Worm (Caenorhabditis elegans) whole organism, young adult: ENCODE measurements around the gene C32D5.11.

Source experiments
- F23B12.7 ChIP-seq: sonication (generic microtip); optimal IDR thresholded peaks from 2 replicates; lab custom pipeline; 2017; ENCODE audit warnings: missing genetic modification characterization, mild to moderate bottlenecking, missing compliant biosample characterization, antibody characterized with exemption, moderate library complexity; ENCODE audit not compliant: insufficient read depth
- K12H6.12 ChIP-seq: fragments of 200-800 bp; sonication (Bioruptor generic); optimal IDR thresholded peaks from 2 replicates; lab custom pipeline; 2018; ENCODE audit warnings: mild to moderate bottlenecking, missing genetic modification characterization, missing compliant biosample characterization
- aptf-3 ChIP-seq: fragments of 200-800 bp; sonication (Bioruptor generic); IDR thresholded peaks from 2 replicates; pipeline ENCODE4 v1.3.6; 2022; ENCODE audit warnings: missing genetic modification characterization, missing compliant biosample characterization
- attf-5 ChIP-seq: fragments of 200-800 bp; sonication (Bioruptor generic); optimal IDR thresholded peaks from 2 replicates; lab custom pipeline; 2018; ENCODE audit warnings: mild to moderate bottlenecking, missing genetic modification characterization, missing compliant biosample characterization
- ceh-58 ChIP-seq: fragments of 200-800 bp; sonication (Bioruptor generic); IDR thresholded peaks from 2 replicates; pipeline ENCODE4 v1.3.6; 2022; ENCODE audit warnings: missing genetic modification characterization, missing compliant biosample characterization
- ceh-79 ChIP-seq: sonication (generic microtip); optimal IDR thresholded peaks from 2 replicates; lab custom pipeline; 2017; ENCODE audit warnings: mild to moderate bottlenecking, missing genetic modification characterization, missing compliant biosample characterization
- dpff-1 ChIP-seq: sonication (generic microtip); optimal IDR thresholded peaks from 2 replicates; lab custom pipeline; 2017; ENCODE audit warnings: mild to moderate bottlenecking, missing genetic modification characterization, missing compliant biosample characterization
- efl-1 ChIP-seq: fragments of 150-350 bp; optimal IDR thresholded peaks from 2 replicates; lab custom pipeline; 2014; ENCODE audit warnings: missing biosample characterization, missing genetic modification reagents, missing genetic modification characterization
- egrh-3 ChIP-seq: fragments of 200-800 bp; sonication (Bioruptor generic); IDR thresholded peaks from 2 replicates; pipeline ENCODE4 v1.3.6; 2022; ENCODE audit warnings: missing genetic modification reagents, missing genetic modification characterization, missing compliant biosample characterization
- nfya-1 ChIP-seq: sonication (generic microtip); optimal IDR thresholded peaks from 2 replicates; lab custom pipeline; 2017; ENCODE audit warnings: antibody characterized with exemption, missing compliant biosample characterization, missing genetic modification characterization, borderline replicate concordance; ENCODE audit not compliant: insufficient read depth
- rcor-1 ChIP-seq: fragments of 200-800 bp; sonication (Bioruptor generic); IDR thresholded peaks from 2 replicates; pipeline ENCODE4 v1.3.6; 2022; ENCODE audit warnings: missing genetic modification reagents, missing genetic modification characterization, missing compliant biosample characterization
- snpc-3.4 ChIP-seq: sonication (generic microtip); optimal IDR thresholded peaks from 2 replicates; lab custom pipeline; 2017; ENCODE audit warnings: missing genetic modification characterization, mild to moderate bottlenecking, missing compliant biosample characterization, antibody characterized with exemption, moderate library complexity, missing genotype, missing genetic modification reagents
- unc-62 ChIP-seq: fragments of 150-350 bp; optimal IDR thresholded peaks from 2 replicates; lab custom pipeline; 2014; ENCODE audit warnings: missing biosample characterization, missing genetic modification reagents, missing genetic modification characterization
- ztf-28 ChIP-seq: fragments of 200-800 bp; sonication (Bioruptor generic); IDR thresholded peaks from 2 replicates; pipeline ENCODE4 v1.3.6; 2022; ENCODE audit warnings: missing genetic modification reagents, missing genetic modification characterization, missing compliant biosample characterization

- no peak for TF ChIP-seq K12H6.12 (tag; lab: Kevin White, UChicago)
- TF ChIP-seq efl-1 (GFP tag; lab: Kevin White, UChicago): no peak
- no peak for TF ChIP-seq ceh-58
- TF ChIP-seq nfya-1 (tag; lab: Kevin White, UChicago): no peak
- no peak for TF ChIP-seq egrh-3 (GFP tag; lab: Robert Waterston, UW)
- TF ChIP-seq attf-5 (GFP tag; lab: Kevin White, UChicago): no peak
- no peak for TF ChIP-seq F23B12.7 (tag; lab: Kevin White, UChicago)
- TF ChIP-seq aptf-3 (GFP tag; lab: Robert Waterston, UW): no peak
- TF ChIP-seq ztf-28 (GFP tag; lab: Robert Waterston, UW): no peak
- TF ChIP-seq ceh-79 (tag; lab: Kevin White, UChicago): no peak
- TF ChIP-seq dpff-1: no peak
- no peak for TF ChIP-seq rcor-1 (GFP tag; lab: Robert Waterston, UW)
- no peak for TF ChIP-seq snpc-3.4 (tag; lab: Kevin White, UChicago)
- TF ChIP-seq unc-62 (GFP tag; lab: Kevin White, UChicago): no peak
Observed at ce11 chrII:6379038-6379563, 23.9 kb upstream of the C32D5.11 start.
